Fruit fly (Drosophila melanogaster) whole organism, adult: ENCODE data around the gene CG15544.

Source experiments
- CG11617 ChIP-seq: fragments of 200-800 bp; sonication (Bioruptor generic); optimal IDR thresholded peaks from 2 replicates; lab custom pipeline; 2017; ENCODE audit warnings: mild to moderate bottlenecking, missing biosample characterization, missing genetic modification reagents, missing genetic modification characterization
- CG12768 ChIP-seq: fragments of 200-800 bp; sonication (Bioruptor generic); optimal IDR thresholded peaks from 2 replicates; lab custom pipeline; 2017; ENCODE audit warnings: missing biosample characterization, missing genetic modification characterization, mild to moderate bottlenecking, moderate library complexity, missing genetic modification reagents
- CG14711 ChIP-seq: fragments of 200-800 bp; sonication (Bioruptor generic); optimal IDR thresholded peaks from 2 replicates; lab custom pipeline; 2018; ENCODE audit warnings: missing biosample characterization, mild to moderate bottlenecking, missing genetic modification characterization, moderate library complexity
- CG1620 ChIP-seq: fragments of 200-800 bp; sonication (Bioruptor generic); optimal IDR thresholded peaks from 2 replicates; lab custom pipeline; 2016; ENCODE audit warnings: missing biosample characterization, missing genetic modification characterization
- CG33017 ChIP-seq: fragments of 200-800 bp; sonication (Bioruptor generic); optimal IDR thresholded peaks from 2 replicates; lab custom pipeline; 2018; ENCODE audit warnings: missing biosample characterization, mild to moderate bottlenecking, missing genetic modification characterization, moderate library complexity
- CG5204 ChIP-seq: fragments of 200-800 bp; sonication (Bioruptor generic); optimal IDR thresholded peaks from 2 replicates; lab custom pipeline; 2016; ENCODE audit warnings: missing biosample characterization, missing genetic modification characterization
- CG7045 ChIP-seq: fragments of 200-800 bp; sonication (Bioruptor generic); optimal IDR thresholded peaks from 2 replicates; lab custom pipeline; 2017; ENCODE audit warnings: missing biosample characterization, mild to moderate bottlenecking, missing genetic modification characterization
- CG7101 ChIP-seq: fragments of 200-800 bp; sonication (Bioruptor generic); optimal IDR thresholded peaks from 2 replicates; lab custom pipeline; 2018; ENCODE audit warnings: missing biosample characterization, mild to moderate bottlenecking, missing genetic modification characterization, moderate library complexity
- Clk ChIP-seq: fragments of 200-800 bp; sonication (Bioruptor generic); optimal IDR thresholded peaks from 2 replicates; lab custom pipeline; 2017; ENCODE audit warnings: missing biosample characterization, missing genetic modification characterization
- Crg-1 ChIP-seq: fragments of 200-800 bp; sonication (Bioruptor generic); optimal IDR thresholded peaks from 2 replicates; lab custom pipeline; 2016; ENCODE audit warnings: missing biosample characterization, missing genetic modification characterization
- Hr96 ChIP-seq: fragments of 200-800 bp; sonication (Bioruptor generic); optimal IDR thresholded peaks from 2 replicates; lab custom pipeline; 2016; ENCODE audit warnings: missing biosample characterization, missing genetic modification characterization
- Mnt ChIP-seq: fragments of 200-800 bp; sonication (Bioruptor generic); optimal IDR thresholded peaks from 2 replicates; lab custom pipeline; 2016; ENCODE audit warnings: missing biosample characterization, mild to moderate bottlenecking, missing genetic modification characterization
- bab1 ChIP-seq: fragments of 200-800 bp; sonication (Bioruptor generic); optimal IDR thresholded peaks from 3 replicates; lab custom pipeline; 2019; ENCODE audit warnings: missing biosample characterization, mild to moderate bottlenecking, missing genetic modification characterization, moderate library complexity
- cic ChIP-seq: fragments of 200-800 bp; sonication (Bioruptor generic); optimal IDR thresholded peaks from 2 replicates; lab custom pipeline; 2017; ENCODE audit warnings: missing biosample characterization, mild to moderate bottlenecking, missing genetic modification characterization, moderate library complexity
- cnc ChIP-seq, 2 experiments: fragments of >200 bp; optimal IDR thresholded peaks; 2 replicates each; lab custom pipeline; 2017
- kay ChIP-seq: fragments of 200-800 bp; sonication (Bioruptor generic); peaks from one replicate; lab custom pipeline; 2016; ENCODE audit warnings: missing biosample characterization, missing genetic modification characterization, borderline replicate concordance
- ovo ChIP-seq: fragments of 200-800 bp; sonication (Bioruptor generic); optimal IDR thresholded peaks from 2 replicates; lab custom pipeline; 2016; ENCODE audit warnings: missing biosample characterization, missing genetic modification characterization
- pad ChIP-seq: fragments of 200-800 bp; sonication (Bioruptor generic); optimal IDR thresholded peaks from 3 replicates; lab custom pipeline; 2017; ENCODE audit warnings: missing biosample characterization, missing genetic modification characterization, mild to moderate bottlenecking, moderate library complexity, missing genetic modification reagents
- tj ChIP-seq: fragments of 200-800 bp; sonication (Bioruptor generic); optimal IDR thresholded peaks from 3 replicates; lab custom pipeline; 2017; ENCODE audit warnings: missing biosample characterization, mild to moderate bottlenecking, missing genetic modification characterization, moderate library complexity
- toe ChIP-seq: fragments of 200-800 bp; sonication (Bioruptor generic); optimal IDR thresholded peaks from 2 replicates; lab custom pipeline; 2016; ENCODE audit warnings: missing biosample characterization, missing genetic modification characterization

Gene CG15544

dm6 chr3R:30856596-30856995 is 29.0 kb downstream of the CG15544 start:
- TF ChIP-seq toe (no peak), bab1 (GFP tag; lab: Kevin White, UChicago) (no peak), CG1620 (GFP tag; lab: Kevin White, UChicago) (no peak), CG12768 (GFP tag; lab: Kevin White, UChicago) (no peak), Crg-1 (no peak), CG11617 (GFP tag; lab: Kevin White, UChicago) (no peak), CG5204 (GFP tag; lab: Kevin White, UChicago) (no peak), CG7101 (tag; lab: Kevin White, UChicago) (no peak), ovo (GFP tag; lab: Kevin White, UChicago) (no peak), CG14711 (no peak), CG33017 (tag; lab: Kevin White, UChicago) (no peak), cic (no peak)

- no peak for TF ChIP-seq CG5204 (GFP tag; lab: Kevin White, UChicago)
- TF ChIP-seq CG7045, result no peak
Measured at dm6 chr3R:30859901-30860560, 32.4 kb downstream of the CG15544 start.

- no peak for TF ChIP-seq ovo (GFP tag; lab: Kevin White, UChicago)
- no peak for TF ChIP-seq Mnt (GFP tag; lab: Kevin White, UChicago)
- no peak for TF ChIP-seq bab1 (GFP tag; lab: Kevin White, UChicago)
- TF ChIP-seq CG11617 (GFP tag; lab: Kevin White, UChicago), result no peak
- TF ChIP-seq CG1620 (GFP tag; lab: Kevin White, UChicago), result no peak
- no peak for TF ChIP-seq kay (GFP tag; lab: Kevin White, UChicago)
- TF ChIP-seq CG33017 (tag; lab: Kevin White, UChicago), result no peak
- TF ChIP-seq tj, result no peak
- TF ChIP-seq cic, result no peak
- no peak for TF ChIP-seq CG7045
- TF ChIP-seq CG7101 (tag; lab: Kevin White, UChicago), result no peak
Measured at dm6 chr3R:30860561-30860928, 32.9 kb downstream of the CG15544 start.

- no peak for TF ChIP-seq Clk (GFP tag; lab: Kevin White, UChicago)
- TF ChIP-seq CG14711, result no peak
- no peak for TF ChIP-seq cic
- no peak for TF ChIP-seq CG33017 (tag; lab: Kevin White, UChicago)
- no peak for TF ChIP-seq CG1620 (GFP tag; lab: Kevin White, UChicago)
- no peak for TF ChIP-seq Hr96
- no peak for TF ChIP-seq pad (GFP tag; lab: Kevin White, UChicago)
- TF ChIP-seq cnc (optimal IDR thresholded peaks at IDR 0.05; lab: Kevin White, UChicago), result no peak
- no peak for TF ChIP-seq bab1 (GFP tag; lab: Kevin White, UChicago)
- no peak for TF ChIP-seq toe
- no peak for TF ChIP-seq tj
- TF ChIP-seq kay (GFP tag; lab: Kevin White, UChicago), result no peak
- no peak for TF ChIP-seq CG12768 (GFP tag; lab: Kevin White, UChicago)
- TF ChIP-seq Mnt (GFP tag; lab: Kevin White, UChicago), result no peak
- no peak for TF ChIP-seq CG7045
Measured at dm6 chr3R:30862471-30862870, 34.9 kb downstream of the CG15544 start.

dm6 chr3R:30863971-30864370 is 36.4 kb downstream of the CG15544 start:
- TF ChIP-seq CG7045 (no peak), Crg-1 (no peak), CG12768 (GFP tag; lab: Kevin White, UChicago) (no peak), Hr96 (no peak), CG7101 (tag; lab: Kevin White, UChicago) (no peak), cic (no peak), CG11617 (GFP tag; lab: Kevin White, UChicago) (no peak), pad (GFP tag; lab: Kevin White, UChicago) (no peak), toe (no peak), kay (GFP tag; lab: Kevin White, UChicago) (no peak), tj (no peak), ovo (GFP tag; lab: Kevin White, UChicago) (no peak), Mnt (GFP tag; lab: Kevin White, UChicago) (no peak), bab1 (GFP tag; lab: Kevin White, UChicago) (no peak), cnc (optimal IDR thresholded peaks at IDR 0.05; lab: Kevin White, UChicago) (no peak), CG14711 (no peak)

- TF ChIP-seq Hr96 (no peak), pad (GFP tag; lab: Kevin White, UChicago) (no peak), CG1620 (GFP tag; lab: Kevin White, UChicago) (no peak), CG14711 (no peak), CG5204 (GFP tag; lab: Kevin White, UChicago) (no peak), Clk (GFP tag; lab: Kevin White, UChicago) (no peak), kay (GFP tag; lab: Kevin White, UChicago) (no peak)
Measured at dm6 chr3R:30864465-30864864, 36.8 kb downstream of the CG15544 start.

dm6 chr3R:30865365-30865770 is 37.7 kb downstream of the CG15544 start:
- TF ChIP-seq CG1620 (GFP tag; lab: Kevin White, UChicago) (no peak), ovo (GFP tag; lab: Kevin White, UChicago) (no peak), toe (no peak), CG33017 (tag; lab: Kevin White, UChicago) (no peak), cic (no peak), CG7045 (no peak), CG11617 (GFP tag; lab: Kevin White, UChicago) (no peak), CG7101 (tag; lab: Kevin White, UChicago) (no peak), CG5204 (GFP tag; lab: Kevin White, UChicago) (no peak)
